Fruit fly (Drosophila melanogaster) whole organism, embryonic: ENCODE data around the gene GIIIspla2.

Experiments
- Atf3 ChIP-seq: fragments of 200-800 bp; sonication (Bioruptor generic); optimal IDR thresholded peaks from 3 replicates; lab custom pipeline; 2016; ENCODE audit warnings: missing biosample characterization, missing genetic modification characterization
- CG10209 ChIP-seq: fragments of 200-800 bp; sonication (Bioruptor generic); optimal IDR thresholded peaks from 3 replicates; lab custom pipeline; 2017; ENCODE audit warnings: missing biosample characterization, mild to moderate bottlenecking, missing genetic modification characterization, missing genetic modification reagents
- CG10565 ChIP-seq: fragments of 200-800 bp; sonication (Bioruptor generic); optimal IDR thresholded peaks from 3 replicates; lab custom pipeline; 2016; ENCODE audit warnings: missing biosample characterization, mild to moderate bottlenecking, missing genetic modification characterization
- CG11247 ChIP-seq: fragments of 200-800 bp; sonication (Bioruptor generic); IDR thresholded peaks from 2 replicates; pipeline ENCODE4 v1.3.6; 2022; ENCODE audit warnings: missing biosample characterization, missing genetic modification characterization
- CG11456 ChIP-seq: fragments of 200-800 bp; sonication (Bioruptor generic); IDR thresholded peaks from 3 replicates; pipeline ENCODE4 v1.3.6; 2022; ENCODE audit warnings: missing biosample characterization, missing genetic modification characterization
- CG12391 ChIP-seq: fragments of 200-800 bp; sonication (Bioruptor generic); optimal IDR thresholded peaks from 3 replicates; lab custom pipeline; 2018; ENCODE audit warnings: missing biosample characterization, mild to moderate bottlenecking, missing genetic modification characterization, moderate library complexity
- CG14965 ChIP-seq: fragments of 200-800 bp; sonication (Bioruptor generic); optimal IDR thresholded peaks from 2 replicates; lab custom pipeline; 2016; ENCODE audit warnings: missing biosample characterization, missing genetic modification characterization, borderline replicate concordance
- CG15601 ChIP-seq: fragments of 200-800 bp; sonication (Bioruptor generic); optimal IDR thresholded peaks from 3 replicates; lab custom pipeline; 2019; ENCODE audit warnings: missing biosample characterization, mild to moderate bottlenecking, missing genetic modification characterization, moderate library complexity
- CG17359 ChIP-seq: fragments of 200-800 bp; sonication (Bioruptor generic); optimal IDR thresholded peaks from 3 replicates; lab custom pipeline; 2018; ENCODE audit warnings: missing biosample characterization, mild to moderate bottlenecking, missing genetic modification characterization, moderate library complexity
- CG17612 ChIP-seq: fragments of 200-800 bp; sonication (Bioruptor generic); IDR thresholded peaks from 2 replicates; pipeline ENCODE4 v1.3.6; 2022; ENCODE audit warnings: missing biosample characterization, missing genetic modification characterization
- CG18011 ChIP-seq: fragments of 200-800 bp; sonication (Bioruptor generic); optimal IDR thresholded peaks from 2 replicates; lab custom pipeline; 2017; ENCODE audit warnings: missing biosample characterization, missing genetic modification characterization, mild to moderate bottlenecking, moderate library complexity, missing genotype
- CG2120 ChIP-seq: fragments of 200-800 bp; sonication (Bioruptor generic); optimal IDR thresholded peaks from 3 replicates; lab custom pipeline; 2016; ENCODE audit warnings: missing biosample characterization, missing genetic modification characterization
- CG30403 ChIP-seq: fragments of 200-800 bp; sonication (Bioruptor generic); optimal IDR thresholded peaks from 3 replicates; lab custom pipeline; 2016; ENCODE audit warnings: missing biosample characterization, missing genetic modification characterization
- CG31388 ChIP-seq: fragments of 200-800 bp; sonication (Bioruptor generic); optimal IDR thresholded peaks from 2 replicates; lab custom pipeline; 2016; ENCODE audit warnings: missing biosample characterization, missing genetic modification characterization
- CG31441 ChIP-seq: fragments of 200-800 bp; sonication (Bioruptor generic); IDR thresholded peaks from 2 replicates; pipeline ENCODE4 v1.3.6; 2022; ENCODE audit warnings: missing biosample characterization, missing genetic modification characterization
- CG4282 ChIP-seq: fragments of 200-800 bp; sonication (Bioruptor generic); optimal IDR thresholded peaks from 2 replicates; lab custom pipeline; 2016; ENCODE audit warnings: missing biosample characterization, missing genetic modification characterization
- CG43689 ChIP-seq: fragments of 200-800 bp; sonication (Bioruptor generic); IDR thresholded peaks from 2 replicates; pipeline ENCODE4 v1.3.6; 2022; ENCODE audit warnings: missing biosample characterization, missing genetic modification characterization
- CG6175 ChIP-seq: fragments of 200-800 bp; sonication (Bioruptor generic); IDR thresholded peaks from 3 replicates; pipeline ENCODE4 v1.3.6; 2022; ENCODE audit warnings: missing biosample characterization, missing genetic modification characterization
- CG6689 ChIP-seq: fragments of 200-800 bp; sonication (Bioruptor generic); IDR thresholded peaks from 2 replicates; pipeline ENCODE4 v1.3.6; 2022; ENCODE audit warnings: missing biosample characterization, missing genetic modification characterization
- CG6854 ChIP-seq: fragments of 200-800 bp; sonication (Bioruptor generic); optimal IDR thresholded peaks from 3 replicates; lab custom pipeline; 2017; ENCODE audit warnings: missing biosample characterization, mild to moderate bottlenecking, missing genetic modification characterization
- CG7839 ChIP-seq: fragments of 200-800 bp; sonication (Bioruptor generic); optimal IDR thresholded peaks from 3 replicates; lab custom pipeline; 2018; ENCODE audit warnings: missing biosample characterization, mild to moderate bottlenecking, missing genetic modification characterization, moderate library complexity
- CG7963 ChIP-seq: fragments of 200-800 bp; sonication (Bioruptor generic); IDR thresholded peaks from 3 replicates; pipeline ENCODE4 v1.3.6; 2022; ENCODE audit warnings: missing biosample characterization, missing genetic modification characterization; ENCODE audit not compliant: partially characterized antibody
- CG8388 ChIP-seq: fragments of 200-800 bp; sonication (Bioruptor generic); optimal IDR thresholded peaks from 2 replicates; lab custom pipeline; 2019; ENCODE audit warnings: missing biosample characterization, mild to moderate bottlenecking, missing genetic modification characterization, moderate library complexity
- CG8765 ChIP-seq: fragments of 200-800 bp; sonication (Bioruptor generic); IDR thresholded peaks from 2 replicates; pipeline ENCODE4 v1.3.6; 2022; ENCODE audit warnings: missing biosample characterization, missing genetic modification characterization
- Chrac-16 ChIP-seq: fragments of 200-800 bp; sonication (Bioruptor generic); optimal IDR thresholded peaks from 3 replicates; lab custom pipeline; 2016; ENCODE audit warnings: missing biosample characterization, missing genetic modification characterization
- E2f2 ChIP-seq: fragments of 200-800 bp; sonication (Bioruptor generic); IDR thresholded peaks from 2 replicates; pipeline ENCODE4 v1.3.6; 2022; ENCODE audit warnings: missing biosample characterization, missing genetic modification characterization
- H15 ChIP-seq: fragments of 200-800 bp; sonication (Bioruptor generic); IDR thresholded peaks from 3 replicates; pipeline ENCODE4 v1.3.6; 2022; ENCODE audit warnings: missing biosample characterization, missing genetic modification characterization
- HLH4C ChIP-seq: fragments of 200-800 bp; sonication (Bioruptor generic); IDR thresholded peaks from 3 replicates; pipeline ENCODE4 v1.3.6; 2022; ENCODE audit warnings: missing biosample characterization, missing genetic modification characterization; ENCODE audit not compliant: partially characterized antibody
- HLH54F ChIP-seq: fragments of 200-800 bp; sonication (Bioruptor generic); optimal IDR thresholded peaks from 3 replicates; lab custom pipeline; 2016; ENCODE audit warnings: missing biosample characterization, missing genetic modification characterization
- Hand ChIP-seq: fragments of 200-800 bp; sonication (Bioruptor generic); optimal IDR thresholded peaks from 2 replicates; lab custom pipeline; 2017; ENCODE audit warnings: mild to moderate bottlenecking, missing biosample characterization, missing genetic modification reagents, missing genetic modification characterization
- Jarid2 ChIP-seq: fragments of 200-800 bp; sonication (Bioruptor generic); optimal IDR thresholded peaks from 3 replicates; lab custom pipeline; 2017; ENCODE audit warnings: mild to moderate bottlenecking, missing biosample characterization, missing genetic modification reagents, missing genetic modification characterization
- MESR4 ChIP-seq: fragments of 200-800 bp; sonication (Bioruptor generic); optimal IDR thresholded peaks from 2 replicates; lab custom pipeline; 2018; ENCODE audit warnings: missing biosample characterization, mild to moderate bottlenecking, missing genetic modification characterization, moderate library complexity
- MTF-1 ChIP-seq: fragments of 200-800 bp; sonication (Bioruptor generic); optimal IDR thresholded peaks from 2 replicates; lab custom pipeline; 2018; ENCODE audit warnings: missing biosample characterization, mild to moderate bottlenecking, missing genetic modification characterization, borderline replicate concordance
- NFAT ChIP-seq: fragments of 200-800 bp; sonication (Bioruptor generic); IDR thresholded peaks from 2 replicates; pipeline ENCODE4 v1.3.6; 2022; ENCODE audit warnings: missing biosample characterization, missing genetic modification characterization
- NfI ChIP-seq: fragments of 200-800 bp; sonication (Bioruptor generic); optimal IDR thresholded peaks from 3 replicates; lab custom pipeline; 2018; ENCODE audit warnings: missing biosample characterization, mild to moderate bottlenecking, missing genetic modification characterization, moderate library complexity
- Pdp1 ChIP-seq, 2 experiments: fragments of 200-800 bp; sonication (Bioruptor generic); optimal IDR thresholded peaks; 3 replicates each; lab custom pipeline; 2016; ENCODE audit warnings: missing biosample characterization in 2 of 2, missing genetic modification characterization in 2 of 2, mild to moderate bottlenecking in 1 of 2, moderate library complexity in 1 of 2
- Side ChIP-seq: fragments of 200-800 bp; sonication (Bioruptor generic); optimal IDR thresholded peaks from 2 replicates; lab custom pipeline; 2016; ENCODE audit warnings: missing biosample characterization, missing genetic modification characterization
- Spps ChIP-seq: fragments of 200-800 bp; sonication (Bioruptor generic); optimal IDR thresholded peaks from 2 replicates; lab custom pipeline; 2018; ENCODE audit warnings: missing biosample characterization, mild to moderate bottlenecking, missing genetic modification characterization
- ab ChIP-seq: fragments of 200-800 bp; sonication (Bioruptor generic); optimal IDR thresholded peaks from 2 replicates; lab custom pipeline; 2016; ENCODE audit warnings: missing biosample characterization, missing genetic modification characterization
- ash1 ChIP-seq: fragments of 200-800 bp; sonication (Bioruptor generic); optimal IDR thresholded peaks from 2 replicates; lab custom pipeline; 2018; ENCODE audit warnings: missing biosample characterization, mild to moderate bottlenecking, missing genetic modification characterization
- da ChIP-seq: fragments of 200-800 bp; sonication (Bioruptor generic); optimal IDR thresholded peaks from 2 replicates; lab custom pipeline; 2016; ENCODE audit warnings: missing biosample characterization, missing genetic modification characterization
- disco-r ChIP-seq: fragments of 200-800 bp; sonication (Bioruptor generic); optimal IDR thresholded peaks from 2 replicates; lab custom pipeline; 2016; ENCODE audit warnings: missing biosample characterization, missing genetic modification characterization
- dmrt99B ChIP-seq: fragments of 200-800 bp; sonication (Bioruptor generic); optimal IDR thresholded peaks from 2 replicates; lab custom pipeline; 2018; ENCODE audit warnings: missing biosample characterization, mild to moderate bottlenecking, missing genetic modification characterization, moderate library complexity
- gt ChIP-seq: fragments of 200-800 bp; sonication (Bioruptor generic); IDR thresholded peaks from 2 replicates; pipeline ENCODE4 v1.3.6; 2022; ENCODE audit warnings: missing biosample characterization, missing genetic modification characterization
- kah ChIP-seq: fragments of 200-800 bp; sonication (Bioruptor generic); optimal IDR thresholded peaks from 2 replicates; lab custom pipeline; 2018; ENCODE audit warnings: missing biosample characterization, mild to moderate bottlenecking, missing genetic modification characterization
- nau ChIP-seq: fragments of 200-800 bp; sonication (Bioruptor generic); optimal IDR thresholded peaks from 3 replicates; lab custom pipeline; 2017; ENCODE audit warnings: missing biosample characterization, mild to moderate bottlenecking, missing genetic modification characterization, missing genetic modification reagents
- otp ChIP-seq: fragments of 200-800 bp; sonication (Bioruptor generic); IDR thresholded peaks from 3 replicates; pipeline ENCODE4, ENCODE4 v1.3.6; 2022; ENCODE audit warnings: missing biosample characterization, missing genetic modification characterization
- phol ChIP-seq: fragments of 200-800 bp; sonication (Bioruptor generic); optimal IDR thresholded peaks from 3 replicates; lab custom pipeline; 2018; ENCODE audit warnings: missing biosample characterization, mild to moderate bottlenecking, missing genetic modification characterization, moderate library complexity
- tio ChIP-seq: fragments of 200-800 bp; sonication (Bioruptor generic); optimal IDR thresholded peaks from 2 replicates; lab custom pipeline; 2017; ENCODE audit warnings: missing biosample characterization, missing genetic modification characterization, inconsistent platforms
- zen ChIP-seq: fragments of 200-800 bp; sonication (Bioruptor generic); optimal IDR thresholded peaks from 3 replicates; lab custom pipeline; 2018; ENCODE audit warnings: missing biosample characterization, mild to moderate bottlenecking, missing genetic modification characterization, moderate library complexity

GIIIspla2 gene

DNA sequence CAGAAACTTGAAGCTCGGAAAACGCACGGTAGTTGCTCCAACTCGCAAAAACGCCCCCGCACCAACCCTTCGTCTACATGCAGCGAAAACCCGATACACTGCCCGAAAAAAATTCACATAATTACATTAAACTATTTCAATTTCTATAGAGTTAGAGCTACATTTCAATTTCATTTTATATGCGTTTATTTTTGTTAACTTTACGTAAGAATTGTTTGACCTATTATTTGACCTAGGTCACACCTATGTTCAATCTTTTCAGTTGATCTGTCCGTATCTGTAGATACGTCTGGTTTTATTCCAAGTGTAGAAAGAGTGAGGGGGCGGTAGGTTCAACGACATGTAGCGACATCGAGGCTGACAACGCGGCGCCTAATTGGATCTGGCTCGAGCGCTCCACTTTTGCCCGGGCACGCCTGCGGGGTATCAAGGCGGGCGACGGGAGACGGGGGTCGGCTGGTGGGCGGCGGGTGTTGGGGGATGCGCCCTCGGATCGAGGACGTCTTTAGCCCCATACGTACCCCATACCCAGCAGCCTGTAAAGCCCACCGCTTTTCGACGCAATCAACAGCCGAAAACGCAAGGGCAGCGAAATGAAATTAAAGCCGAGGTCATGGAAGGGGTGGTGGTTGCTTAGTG is 45.4 kb downstream of the GIIIspla2 start (continued):
- no peak for TF ChIP-seq CG11456
- TF ChIP-seq HLH4C = no peak
- TF ChIP-seq Spps (tag; lab: Kevin White, UChicago) = no peak
- TF ChIP-seq ab = no peak
- TF ChIP-seq zen (tag; lab: Kevin White, UChicago) = no peak
- TF ChIP-seq CG2120 = peak; percentile 42
- no peak for TF ChIP-seq Hand
- peak; percentile 10 for TF ChIP-seq CG10209
- no peak for TF ChIP-seq CG18011 (GFP tag; lab: Kevin White, UChicago)
- TF ChIP-seq CG11247 (GFP tag; lab: Robert Waterston, UW) = no peak
- no peak for TF ChIP-seq CG14965 (GFP tag; lab: Kevin White, UChicago)
- no peak for TF ChIP-seq CG17612 (GFP tag; lab: Robert Waterston, UW)
- TF ChIP-seq CG8388 = no peak
- no peak for TF ChIP-seq nau (GFP tag; lab: Kevin White, UChicago)
- TF ChIP-seq CG12391 (tag; lab: Kevin White, UChicago) = peak; percentile 28
- no peak for TF ChIP-seq E2f2 (GFP tag; lab: Robert Waterston, UW)
- no peak for TF ChIP-seq Side (GFP tag; lab: Kevin White, UChicago)
- TF ChIP-seq CG8765 (GFP tag; lab: Robert Waterston, UW) = no peak
- TF ChIP-seq da (GFP tag; lab: Kevin White, UChicago) = no peak
- TF ChIP-seq Pdp1 (GFP tag; optimal IDR thresholded peaks at IDR 0.05; lab: Kevin White, UChicago) = peak in 1 of 2 experiments; percentile 21
- no peak for TF ChIP-seq CG10565 (GFP tag; lab: Kevin White, UChicago)
- peak; percentile 9 for TF ChIP-seq NfI (GFP tag; lab: Kevin White, UChicago)
- TF ChIP-seq CG31441 (GFP tag; lab: Robert Waterston, UW) = 0 out of 2 replicates have a peak, but pooled peaks have one; percentile 24
- TF ChIP-seq NFAT (GFP tag; lab: Robert Waterston, UW) = no peak
- no peak for TF ChIP-seq CG15601
- TF ChIP-seq CG6854 = no peak
- TF ChIP-seq H15 (GFP tag; lab: Robert Waterston, UW) = no peak
- no peak for TF ChIP-seq MTF-1 (GFP tag; lab: Kevin White, UChicago)
- no peak for TF ChIP-seq CG7963
- TF ChIP-seq tio (GFP tag; lab: Kevin White, UChicago) = no peak
- no peak for TF ChIP-seq gt
- peak; percentile 22 for TF ChIP-seq CG17359 (tag; lab: Kevin White, UChicago)
- TF ChIP-seq Atf3 = no peak
- no peak for TF ChIP-seq MESR4 (GFP tag; lab: Kevin White, UChicago)
- TF ChIP-seq CG4282 = no peak
- TF ChIP-seq CG7839 (tag; lab: Kevin White, UChicago) = peak; percentile 45
- TF ChIP-seq ash1 (GFP tag; lab: Kevin White, UChicago) = no peak
- TF ChIP-seq HLH54F (GFP tag; lab: Kevin White, UChicago) = no peak
- TF ChIP-seq Jarid2 = no peak
- no peak for TF ChIP-seq Chrac-16 (GFP tag; lab: Kevin White, UChicago)
- 0 out of 2 replicates have a peak, but pooled peaks have one; percentile 33 for TF ChIP-seq CG6689 (GFP tag; lab: Robert Waterston, UW)
- peak; percentile 36 for TF ChIP-seq CG30403 (GFP tag; lab: Kevin White, UChicago)
- no peak for TF ChIP-seq kah (GFP tag; lab: Kevin White, UChicago)
- peak; percentile 54 for TF ChIP-seq dmrt99B (tag; lab: Kevin White, UChicago)
- TF ChIP-seq phol (tag; lab: Kevin White, UChicago) = peak; percentile 12
- TF ChIP-seq otp (GFP tag; lab: Robert Waterston, UW) = no peak
- no peak for TF ChIP-seq CG43689
- TF ChIP-seq CG31388 = no peak
- no peak for TF ChIP-seq disco-r (GFP tag; lab: Kevin White, UChicago)
- TF ChIP-seq CG6175 (GFP tag; lab: Robert Waterston, UW) = no peak
